Fruit fly (Drosophila melanogaster) S2 (cell line): ENCODE data around the gene GstD7.

Experiments used
- CG8478 ChIP-seq: fragments of >200 bp; optimal IDR thresholded peaks from 2 replicates; lab custom pipeline; 2018
- CTCF ChIP-seq, 2 experiments: fragments of >200 bp; optimal IDR thresholded peaks; 2 replicates each; lab custom pipeline; 2018

GstD7 gene

DNA sequence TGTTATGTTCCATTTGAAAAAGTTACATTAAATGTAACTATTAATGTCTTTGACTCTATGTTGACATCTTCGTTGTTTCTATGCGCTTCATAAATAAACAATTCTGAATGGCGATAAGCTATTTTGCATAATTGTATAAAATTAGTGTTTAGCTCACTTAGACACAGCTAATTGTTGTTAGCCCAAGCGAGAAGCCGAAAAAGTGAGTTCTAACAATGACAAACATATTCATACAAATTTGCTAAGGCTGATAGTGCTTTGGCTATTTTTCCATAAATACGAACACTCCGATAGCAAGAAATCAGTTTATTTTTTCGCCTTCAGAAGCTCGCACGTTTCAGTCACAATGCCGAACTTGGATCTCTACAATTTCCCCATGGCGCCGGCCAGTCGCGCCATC, at the start of gene GstD7:
TSS of gene GstD7 (plus strand) at position 301 of the 400 bp plus-strand sequence.
- no peak for TF ChIP-seq CTCF (optimal IDR thresholded peaks at IDR 0.05; lab: Kevin White, UChicago)
- no peak for TF ChIP-seq CG8478 (lab: Kevin White, UChicago)

DNA sequence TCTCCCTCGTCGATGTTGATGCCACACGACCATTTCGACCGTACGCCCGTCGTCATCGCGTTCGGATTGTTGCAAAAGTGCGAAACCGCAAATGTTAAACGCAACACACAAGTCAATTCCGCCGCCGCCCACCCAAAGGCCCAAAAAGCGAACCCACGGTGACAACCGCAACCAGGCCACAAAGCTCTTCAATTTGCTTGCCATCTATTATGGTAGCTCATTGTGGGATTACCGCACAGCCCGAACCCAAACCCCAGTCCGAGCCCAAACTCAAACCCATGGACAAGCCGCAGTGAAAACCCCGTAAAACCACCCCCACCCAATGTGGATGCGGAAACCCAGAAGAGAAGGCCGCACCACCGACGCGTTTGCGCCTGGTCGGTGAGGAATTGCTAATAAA, 48.5 kb upstream of the GstD7 start:
- TF ChIP-seq CG8478 (lab: Kevin White, UChicago), result no peak
- no peak for TF ChIP-seq CTCF (optimal IDR thresholded peaks at IDR 0.05; lab: Kevin White, UChicago)

- TF ChIP-seq CTCF (optimal IDR thresholded peaks at IDR 0.05; lab: Kevin White, UChicago) (no peak), CG8478 (lab: Kevin White, UChicago) (no peak)
Measured at dm6 chr3R:12341374-12341773, 36.9 kb upstream of the GstD7 start, which contains the start of gene Sgsf. Sgsf (plus strand) TSS chr3R:12341674.

- TF ChIP-seq CTCF (optimal IDR thresholded peaks at IDR 0.05; lab: Kevin White, UChicago) (no peak), CG8478 (lab: Kevin White, UChicago) (no peak)
Measured at dm6 chr3R:12344914-12345549, 33.3 kb upstream of the GstD7 start.

- TF ChIP-seq CTCF (optimal IDR thresholded peaks at IDR 0.05; lab: Kevin White, UChicago) (no peak), CG8478 (lab: Kevin White, UChicago) (no peak)
Measured at dm6 chr3R:12345989-12346388, 32.3 kb upstream of the GstD7 start.

dm6 chr3R:12347659-12348058, 30.6 kb upstream of the GstD7 start:
- TF ChIP-seq CTCF (optimal IDR thresholded peaks at IDR 0.05; lab: Kevin White, UChicago) (no peak), CG8478 (lab: Kevin White, UChicago) (no peak)

DNA sequence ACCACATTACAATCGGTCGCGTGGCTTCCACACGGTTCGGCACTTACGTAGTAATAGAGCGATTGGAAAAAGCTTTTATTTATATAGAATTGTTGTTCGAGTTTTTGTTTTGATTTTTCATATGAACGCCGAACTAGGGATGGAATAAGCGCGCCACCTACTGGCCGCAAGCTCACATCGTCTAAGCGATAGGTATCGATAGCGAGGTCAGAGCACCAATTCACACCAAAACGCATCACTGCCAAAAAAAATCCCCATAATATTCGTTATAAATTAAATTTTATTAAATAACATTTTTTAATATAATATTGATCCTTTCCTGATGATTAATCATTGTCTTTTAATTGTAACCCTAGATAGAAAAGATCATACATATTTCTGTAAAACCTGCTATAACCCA, 27.8 kb upstream of the GstD7 start, which contains the start of gene CG10038:
TSS of gene CG10038 (minus strand) at position 148 of the 400 bp plus-strand sequence.
- TF ChIP-seq CTCF (optimal IDR thresholded peaks at IDR 0.05; lab: Kevin White, UChicago), result peak; percentile 57 to 85
- TF ChIP-seq CG8478 (lab: Kevin White, UChicago), result no peak

DNA sequence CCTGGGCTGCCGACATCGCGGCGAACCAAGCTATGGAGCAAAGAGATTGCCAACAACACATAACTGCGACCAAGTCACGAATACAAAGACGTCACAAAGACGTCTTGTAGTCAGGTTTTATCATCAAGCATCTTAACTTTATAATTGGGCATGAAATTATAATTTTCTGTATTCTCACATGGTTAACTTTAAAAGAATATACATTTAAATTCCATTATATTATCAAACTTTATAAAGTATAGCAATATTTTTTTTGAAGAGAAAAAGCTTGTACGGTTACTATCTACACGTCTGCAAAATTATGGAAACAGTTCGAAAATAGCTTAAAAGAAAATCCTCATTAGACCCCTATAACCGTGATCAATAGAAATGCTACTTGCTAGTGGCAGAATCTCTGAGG, 26.3 kb upstream of the GstD7 start, which contains the start of gene CG10041:
TSS of gene CG10041 (minus strand) at position 101 of the 400 bp plus-strand sequence.
- TF ChIP-seq CG8478 (lab: Kevin White, UChicago) (no peak), CTCF (optimal IDR thresholded peaks at IDR 0.05; lab: Kevin White, UChicago) (no peak)

DNA sequence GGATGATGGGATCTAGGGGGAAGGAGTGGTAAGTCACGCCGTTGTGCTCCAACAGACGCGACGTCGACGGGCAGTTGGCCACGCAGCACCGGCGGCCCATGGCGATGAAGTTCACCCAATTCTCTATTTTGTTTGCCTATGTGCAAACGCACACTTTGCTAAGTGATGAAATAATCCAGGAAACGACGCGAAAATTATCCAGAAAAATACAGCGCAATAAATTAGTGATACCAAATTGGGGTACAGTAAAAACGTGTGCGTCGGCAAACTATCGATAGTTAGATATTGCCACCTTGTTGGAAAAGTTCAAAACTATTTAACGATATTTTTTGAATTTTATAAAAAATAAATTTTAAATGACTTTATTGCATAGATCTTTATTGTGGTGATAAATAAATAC, 22.3 kb upstream of the GstD7 start, which contains the start of gene MBD-R2:
TSS of gene MBD-R2 (minus strand) at position 222 of the 400 bp plus-strand sequence.
- TF ChIP-seq CG8478 (lab: Kevin White, UChicago) (no peak), CTCF (optimal IDR thresholded peaks at IDR 0.05; lab: Kevin White, UChicago) (peak in 1 of 2 experiments; percentile 29)

dm6 chr3R:12359837-12360236, 18.5 kb upstream of the GstD7 start, which contains the start of gene CG4115:
CG4115 (plus strand) TSS chr3R:12360008.
- TF ChIP-seq CTCF (optimal IDR thresholded peaks at IDR 0.05; lab: Kevin White, UChicago), result no peak
- TF ChIP-seq CG8478 (lab: Kevin White, UChicago), result no peak

DNA sequence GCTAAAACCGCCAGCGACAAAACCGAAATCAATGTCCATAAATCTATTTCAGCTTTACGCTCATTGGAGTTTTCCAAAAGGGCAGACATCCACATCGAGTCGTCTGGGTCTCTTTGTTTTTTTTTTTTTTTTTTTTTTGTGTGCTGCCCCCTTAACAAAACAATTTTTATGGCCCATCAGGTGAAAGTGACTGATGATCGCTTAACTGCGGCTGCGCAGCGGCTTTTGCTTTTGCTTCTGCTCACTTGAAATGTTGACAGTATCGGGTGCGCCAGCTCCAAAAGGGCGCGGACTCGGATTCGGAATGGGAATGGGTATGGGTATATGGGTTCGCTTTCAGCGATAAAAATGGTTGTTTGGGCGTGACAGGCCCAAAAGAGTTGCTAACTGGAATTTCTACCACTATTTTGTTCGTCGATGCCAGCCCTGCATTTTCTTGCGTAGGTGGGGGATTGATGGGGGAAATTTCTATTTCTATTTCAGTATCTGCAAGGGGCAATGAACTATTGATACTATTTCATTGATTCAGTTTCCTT, 16.3 kb upstream of the GstD7 start:
- no peak for TF ChIP-seq CG8478 (lab: Kevin White, UChicago)

dm6 chr3R:12363544-12363943, 14.8 kb upstream of the GstD7 start:
- TF ChIP-seq CG8478 (lab: Kevin White, UChicago) (no peak), CTCF (optimal IDR thresholded peaks at IDR 0.05; lab: Kevin White, UChicago) (no peak)

- TF ChIP-seq CTCF (optimal IDR thresholded peaks at IDR 0.05; lab: Kevin White, UChicago) (no peak), CG8478 (lab: Kevin White, UChicago) (no peak)
Measured at dm6 chr3R:12364580-12364979, 13.7 kb upstream of the GstD7 start, which contains the start of gene Tim17a1. Tim17a1 (minus strand) TSS chr3R:12364680.

DNA sequence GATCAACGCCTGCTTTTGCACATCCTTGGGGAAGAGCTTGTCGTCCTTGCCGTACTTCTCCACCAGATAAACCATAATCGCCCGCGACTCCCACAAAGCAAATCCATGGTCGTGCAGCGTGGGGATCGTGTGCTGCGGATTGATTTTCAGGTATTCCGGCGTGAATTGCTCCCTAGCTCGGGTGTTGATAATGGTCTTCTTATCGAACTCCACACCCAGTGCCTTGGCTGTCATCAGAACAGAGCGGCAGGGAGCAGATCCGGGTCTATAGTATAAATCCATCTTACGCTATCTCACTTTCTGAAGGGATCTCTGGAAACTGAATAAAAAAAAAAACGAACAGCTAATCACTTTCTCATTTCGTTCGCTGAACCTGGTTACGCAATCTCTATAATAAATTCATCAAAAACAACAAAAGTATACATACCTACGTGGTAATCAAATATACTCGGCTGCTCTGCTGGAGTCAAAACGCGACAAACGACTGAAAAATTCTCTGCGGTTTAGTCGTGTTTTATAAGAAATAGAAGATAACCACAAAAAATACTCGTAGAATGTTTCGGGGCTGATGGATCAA, 12.9 kb upstream of the GstD7 start, which contains the start of gene GstD10:
TSS of gene GstD10 (minus strand) at position 472 of the 577 bp plus-strand sequence.
- no peak for TF ChIP-seq CTCF (optimal IDR thresholded peaks at IDR 0.05; lab: Kevin White, UChicago)
- no peak for TF ChIP-seq CG8478 (lab: Kevin White, UChicago)

DNA sequence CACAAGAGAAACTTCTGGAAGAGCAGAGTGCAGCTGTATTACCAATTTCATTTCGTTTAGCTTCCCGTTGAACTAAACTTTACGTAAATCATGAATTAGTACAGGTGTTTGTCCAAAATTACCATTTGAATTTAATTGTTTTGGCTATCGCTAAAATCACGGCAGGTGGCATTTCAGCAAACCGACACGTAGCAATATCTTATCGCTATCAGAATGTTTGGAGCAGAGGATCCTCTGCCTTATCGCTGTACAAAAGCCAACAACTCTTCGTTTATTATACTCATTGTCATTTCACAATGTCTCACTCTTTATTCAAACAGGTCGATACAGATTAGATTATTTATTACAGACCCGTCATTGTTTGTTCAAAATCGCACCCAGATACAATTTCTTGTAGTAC, 12.4 kb upstream of the GstD7 start:
- TF ChIP-seq CG8478 (lab: Kevin White, UChicago), result no peak
- no peak for TF ChIP-seq CTCF (optimal IDR thresholded peaks at IDR 0.05; lab: Kevin White, UChicago)
